Worm (Caenorhabditis elegans) whole organism, mixed stage, embryonic: ENCODE results near the gene ZK856.7.

Experiments
- lsy-2 ChIP-seq: fragments of 150-350 bp; optimal IDR thresholded peaks from 2 replicates; lab custom pipeline; 2014; ENCODE audit warnings: missing biosample characterization, missing genetic modification characterization
- nhr-12 ChIP-seq: fragments of 150-350 bp; optimal IDR thresholded peaks from 2 replicates; lab custom pipeline; 2014; ENCODE audit warnings: missing biosample characterization, missing genetic modification characterization
- nhr-237 ChIP-seq: fragments of 150-350 bp; optimal IDR thresholded peaks from 2 replicates; lab custom pipeline; 2014; ENCODE audit warnings: missing biosample characterization, missing genetic modification characterization
- sptf-1 ChIP-seq: sonication (generic microtip); optimal IDR thresholded peaks from 2 replicates; lab custom pipeline; 2017; ENCODE audit warnings: mild to moderate bottlenecking, missing genetic modification characterization, moderate library complexity, missing compliant biosample characterization

DNA sequence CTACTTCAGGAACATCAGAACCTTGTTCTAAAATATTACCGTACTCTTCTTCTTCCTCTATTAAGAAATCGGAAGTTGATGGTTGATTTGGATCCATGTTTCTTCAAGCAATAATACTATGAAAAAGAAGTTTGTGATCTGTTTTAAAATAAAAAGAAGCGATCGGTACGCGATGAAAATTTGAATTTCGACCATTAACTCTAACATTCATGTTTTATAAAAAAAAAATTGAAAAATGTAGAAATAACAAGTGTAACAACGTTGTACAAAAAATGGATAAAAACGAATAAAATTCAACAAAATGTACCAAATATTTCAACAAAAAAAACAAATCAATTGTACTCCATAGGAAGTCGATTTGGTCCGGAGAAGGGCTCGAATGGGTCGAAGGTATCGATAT is 8.3 kb downstream of the ZK856.7 start, which contains the start of gene tftc-3:
- no peak for TF ChIP-seq nhr-237 (tag; lab: Kevin White, UChicago)
- no peak for TF ChIP-seq sptf-1
- no peak for TF ChIP-seq nhr-12
- TF ChIP-seq lsy-2 (tag; lab: Kevin White, UChicago) = no peak
